Worm (Caenorhabditis elegans) whole organism, L3 larva: ENCODE measurements around the gene F26D2.3.

Source experiments
- R02D3.7 ChIP-seq: fragments of 150-350 bp; optimal IDR thresholded peaks from 2 replicates; lab custom pipeline; 2014; ENCODE audit warnings: missing biosample characterization, missing genetic modification characterization
- ZK546.5 ChIP-seq: sonication (generic microtip); optimal IDR thresholded peaks from 2 replicates; lab custom pipeline; 2017; ENCODE audit warnings: missing biosample characterization, missing genetic modification characterization
- aly-2 ChIP-seq: fragments of 150-350 bp; optimal IDR thresholded peaks from 2 replicates; lab custom pipeline; 2014; ENCODE audit warnings: missing biosample characterization, missing genetic modification characterization
- ceh-16 ChIP-seq: sonication (generic microtip); optimal IDR thresholded peaks from 2 replicates; lab custom pipeline; 2017; ENCODE audit warnings: missing biosample characterization, missing genetic modification characterization
- ceh-9 ChIP-seq: sonication (generic microtip); optimal IDR thresholded peaks from 2 replicates; lab custom pipeline; 2018; ENCODE audit warnings: missing biosample characterization, missing genetic modification characterization
- daf-12 ChIP-seq: fragments of 150-350 bp; optimal IDR thresholded peaks from 2 replicates; lab custom pipeline; 2014; ENCODE audit warnings: missing biosample characterization, missing genetic modification reagents, missing genetic modification characterization
- egl-27 ChIP-seq: sonication (generic microtip); optimal IDR thresholded peaks from 4 replicates; lab custom pipeline; 2017; ENCODE audit warnings: missing biosample characterization, missing genetic modification reagents, missing genetic modification characterization
- egl-5 ChIP-seq: fragments of 150-350 bp; optimal IDR thresholded peaks from 2 replicates; lab custom pipeline; 2017; ENCODE audit warnings: missing biosample characterization, missing genetic modification reagents, missing genetic modification characterization, inconsistent platforms
- elt-2 ChIP-seq: sonication (generic microtip); optimal IDR thresholded peaks from 2 replicates; lab custom pipeline; 2016; ENCODE audit warnings: missing genetic modification reagents, mild to moderate bottlenecking, missing genetic modification characterization, missing compliant biosample characterization
- eor-1 ChIP-seq, 2 experiments: fragments of 150-350 bp; optimal IDR thresholded peaks; 2 replicates each; lab custom pipeline; 2014 to 2018; ENCODE audit warnings: missing biosample characterization in 2 of 2, missing genetic modification characterization in 2 of 2
- fkh-10 ChIP-seq: sonication (generic microtip); optimal IDR thresholded peaks from 2 replicates; lab custom pipeline; 2017; ENCODE audit warnings: missing biosample characterization, missing genetic modification reagents, missing genetic modification characterization
- fkh-2 ChIP-seq: fragments of 150-350 bp; optimal IDR thresholded peaks from 2 replicates; lab custom pipeline; 2014; ENCODE audit warnings: missing biosample characterization, missing genetic modification reagents, missing genetic modification characterization
- fos-1 ChIP-seq: fragments of 150-350 bp; optimal IDR thresholded peaks from 2 replicates; lab custom pipeline; 2014; ENCODE audit warnings: missing biosample characterization, missing genetic modification characterization
- hmg-11 ChIP-seq: sonication (generic microtip); optimal IDR thresholded peaks from 2 replicates; lab custom pipeline; 2016; ENCODE audit warnings: missing genetic modification characterization, missing compliant biosample characterization
- lin-15B ChIP-seq: fragments of 150-350 bp; optimal IDR thresholded peaks from 2 replicates; lab custom pipeline; 2014; ENCODE audit warnings: missing biosample characterization, missing genetic modification characterization
- lin-39 ChIP-seq: fragments of 150-350 bp; optimal IDR thresholded peaks from 2 replicates; lab custom pipeline; 2018; ENCODE audit warnings: missing biosample characterization, missing genetic modification reagents, missing genetic modification characterization
- lsy-12 ChIP-seq: sonication (generic microtip); optimal IDR thresholded peaks from 2 replicates; lab custom pipeline; 2016; ENCODE audit warnings: mild to moderate bottlenecking, missing genetic modification characterization, missing compliant biosample characterization
- mdl-1 ChIP-seq: fragments of 150-350 bp; optimal IDR thresholded peaks from 2 replicates; lab custom pipeline; 2014; ENCODE audit warnings: missing biosample characterization, missing genetic modification characterization
- nfya-1 ChIP-seq: sonication (generic microtip); optimal IDR thresholded peaks from 2 replicates; lab custom pipeline; 2017; ENCODE audit warnings: missing genetic modification characterization, mild to moderate bottlenecking, missing compliant biosample characterization, antibody characterized with exemption, moderate library complexity; ENCODE audit not compliant: insufficient read depth
- nhr-11 ChIP-seq: fragments of 150-350 bp; optimal IDR thresholded peaks from 2 replicates; lab custom pipeline; 2014; ENCODE audit warnings: missing biosample characterization, missing genetic modification characterization
- nhr-12 ChIP-seq: fragments of 150-350 bp; optimal IDR thresholded peaks from 2 replicates; lab custom pipeline; 2014; ENCODE audit warnings: missing biosample characterization, missing genetic modification characterization
- nhr-28 ChIP-seq: fragments of 150-350 bp; optimal IDR thresholded peaks from 2 replicates; lab custom pipeline; 2014; ENCODE audit warnings: missing biosample characterization, missing genetic modification characterization
- nhr-43 ChIP-seq: sonication (generic microtip); optimal IDR thresholded peaks from 2 replicates; lab custom pipeline; 2016; ENCODE audit warnings: mild to moderate bottlenecking, missing genetic modification characterization, missing compliant biosample characterization; ENCODE audit not compliant: poor library complexity, severe bottlenecking
- nhr-67 ChIP-seq: fragments of 150-350 bp; optimal IDR thresholded peaks from 2 replicates; lab custom pipeline; 2014; ENCODE audit warnings: missing biosample characterization, missing genetic modification characterization
- nhr-77 ChIP-seq: fragments of 150-350 bp; optimal IDR thresholded peaks from 2 replicates; lab custom pipeline; 2014; ENCODE audit warnings: missing biosample characterization, missing genetic modification characterization
- pha-4 ChIP-seq: fragments of 150-350 bp; optimal IDR thresholded peaks from 2 replicates; lab custom pipeline; 2014; ENCODE audit warnings: missing biosample characterization, missing genetic modification reagents, missing genetic modification characterization
- pqm-1 ChIP-seq: fragments of 150-350 bp; optimal IDR thresholded peaks from 2 replicates; lab custom pipeline; 2017; ENCODE audit warnings: missing biosample characterization, missing genetic modification characterization, inconsistent platforms
- skn-1 ChIP-seq: fragments of 150-350 bp; optimal IDR thresholded peaks from 2 replicates; lab custom pipeline; 2014; ENCODE audit warnings: missing biosample characterization, missing genetic modification characterization
- tbx-2 ChIP-seq: sonication (generic microtip); optimal IDR thresholded peaks from 2 replicates; lab custom pipeline; 2016; ENCODE audit warnings: mild to moderate bottlenecking, missing genetic modification characterization, missing compliant biosample characterization
- unc-39 ChIP-seq: sonication (generic microtip); optimal IDR thresholded peaks from 4 replicates; lab custom pipeline; 2017; ENCODE audit warnings: missing biosample characterization, missing genetic modification characterization
- unc-62 ChIP-seq: fragments of 150-350 bp; sonication (generic microtip); optimal IDR thresholded peaks from 4 replicates; lab custom pipeline; 2014; ENCODE audit warnings: missing biosample characterization, missing genetic modification reagents, missing genetic modification characterization
- zag-1 ChIP-seq: fragments of 150-350 bp; optimal IDR thresholded peaks from 2 replicates; lab custom pipeline; 2014; ENCODE audit warnings: missing biosample characterization, missing genetic modification characterization
- ztf-11 ChIP-seq: fragments of 150-350 bp; optimal IDR thresholded peaks from 2 replicates; lab custom pipeline; 2014; ENCODE audit warnings: missing biosample characterization, missing genetic modification characterization
- ztf-4 ChIP-seq: fragments of 150-350 bp; optimal IDR thresholded peaks from 2 replicates; lab custom pipeline; 2014; ENCODE audit warnings: missing biosample characterization, missing genetic modification characterization

Gene F26D2.3

DNA sequence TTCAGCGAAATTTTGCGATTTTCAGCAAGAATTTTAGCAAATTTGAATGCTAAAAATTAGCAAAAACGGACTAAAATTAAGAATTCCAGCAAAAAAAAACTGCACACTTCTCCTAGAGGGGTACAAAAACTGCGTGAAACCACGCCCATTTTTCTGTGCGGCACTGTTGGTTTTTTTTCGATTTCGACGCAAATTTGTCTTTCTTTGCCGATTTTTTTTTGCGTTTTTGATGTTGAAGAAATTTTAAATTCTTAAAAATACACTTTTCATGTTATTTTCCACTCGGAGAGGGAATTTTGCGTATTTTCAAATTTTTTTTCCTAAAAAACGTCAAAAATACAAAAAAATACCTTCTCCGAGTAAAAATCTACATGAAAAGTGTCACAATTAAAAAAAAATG, 3.8 kb upstream of the F26D2.3 start, which contains the start of gene syp-1:
Gene syp-1 (plus strand): TSS at position 301 of the 400 bp plus-strand sequence.
- TF ChIP-seq ZK546.5 (tag; lab: Kevin White, UChicago) (no peak), ztf-11 (tag; lab: Kevin White, UChicago) (no peak), nhr-77 (tag; lab: Kevin White, UChicago) (no peak), nhr-11 (tag; lab: Kevin White, UChicago) (no peak), ceh-16 (no peak), tbx-2 (no peak), egl-5 (tag; lab: Kevin White, UChicago) (no peak), ztf-4 (tag; lab: Kevin White, UChicago) (no peak), zag-1 (no peak), lin-15B (tag; lab: Kevin White, UChicago) (no peak), daf-12 (tag; lab: Kevin White, UChicago) (no peak), pqm-1 (tag; lab: Kevin White, UChicago) (no peak), nhr-28 (tag; lab: Kevin White, UChicago) (no peak), ceh-9 (tag; lab: Kevin White, UChicago) (no peak), fos-1 (tag; lab: Kevin White, UChicago) (no peak), nhr-43 (no peak), fkh-10 (GFP tag; lab: Kevin White, UChicago) (no peak), nhr-12 (tag; lab: Kevin White, UChicago) (no peak), lsy-12 (tag; lab: Kevin White, UChicago) (no peak)

DNA sequence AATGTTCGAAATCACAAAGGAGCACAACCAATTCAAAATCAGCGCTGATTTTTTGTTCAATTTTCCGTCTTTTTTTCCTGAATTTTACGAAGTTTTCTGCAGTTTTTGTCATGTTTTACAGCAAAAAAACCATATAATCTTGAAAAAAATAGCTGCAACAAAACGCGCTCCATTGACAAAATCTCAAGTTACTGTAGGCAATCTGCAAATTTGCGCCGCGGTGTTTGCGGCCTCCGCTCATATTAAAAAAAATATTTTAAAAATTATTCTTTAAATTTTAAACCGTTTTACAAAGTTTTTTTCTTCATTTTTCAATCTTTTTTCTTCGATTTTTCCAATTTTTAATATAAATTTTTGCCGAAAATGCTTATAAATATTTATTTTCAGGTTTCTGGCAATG, 2.4 kb upstream of the F26D2.3 start:
- TF ChIP-seq fkh-10 (GFP tag; lab: Kevin White, UChicago) (no peak), lin-15B (tag; lab: Kevin White, UChicago) (no peak), R02D3.7 (tag; lab: Kevin White, UChicago) (no peak), aly-2 (tag; lab: Kevin White, UChicago) (no peak), egl-5 (tag; lab: Kevin White, UChicago) (no peak), ceh-16 (no peak), fos-1 (tag; lab: Kevin White, UChicago) (no peak), unc-62 (GFP tag; lab: Kevin White, UChicago) (no peak), pha-4 (tag; lab: Kevin White, UChicago) (no peak), nhr-67 (tag; lab: Kevin White, UChicago) (no peak), fkh-2 (no peak), eor-1 (tag; optimal IDR thresholded peaks at IDR 0.05; lab: Kevin White, UChicago) (no peak)

DNA sequence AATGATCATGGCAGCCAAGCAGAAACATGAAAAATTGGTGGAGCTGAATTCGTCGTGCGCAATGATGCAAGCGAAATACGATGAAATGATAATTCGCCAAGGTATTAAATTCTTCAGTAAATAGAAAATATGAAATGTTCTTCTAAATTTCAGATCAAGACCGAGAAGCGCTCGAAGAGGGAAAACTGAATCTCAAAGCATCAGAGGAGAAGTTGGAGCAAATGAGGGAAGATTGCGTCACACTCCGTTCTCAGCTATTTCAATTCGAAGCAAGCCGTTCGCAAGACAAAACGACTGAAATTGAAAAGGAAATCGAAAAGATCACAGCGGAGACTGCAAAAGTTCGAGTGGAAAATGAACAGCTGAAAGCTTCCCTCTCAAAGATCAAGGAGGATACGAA, 1.4 kb upstream of the F26D2.3 start:
- TF ChIP-seq egl-27 (tag; lab: Kevin White, UChicago) (no peak), elt-2 (tag; lab: Kevin White, UChicago) (no peak), mdl-1 (no peak), nhr-77 (tag; lab: Kevin White, UChicago) (no peak), unc-39 (no peak), aly-2 (tag; lab: Kevin White, UChicago) (no peak), lin-39 (no peak), fkh-10 (GFP tag; lab: Kevin White, UChicago) (no peak), pha-4 (tag; lab: Kevin White, UChicago) (no peak), nfya-1 (tag; lab: Kevin White, UChicago) (no peak), egl-5 (tag; lab: Kevin White, UChicago) (no peak)

DNA sequence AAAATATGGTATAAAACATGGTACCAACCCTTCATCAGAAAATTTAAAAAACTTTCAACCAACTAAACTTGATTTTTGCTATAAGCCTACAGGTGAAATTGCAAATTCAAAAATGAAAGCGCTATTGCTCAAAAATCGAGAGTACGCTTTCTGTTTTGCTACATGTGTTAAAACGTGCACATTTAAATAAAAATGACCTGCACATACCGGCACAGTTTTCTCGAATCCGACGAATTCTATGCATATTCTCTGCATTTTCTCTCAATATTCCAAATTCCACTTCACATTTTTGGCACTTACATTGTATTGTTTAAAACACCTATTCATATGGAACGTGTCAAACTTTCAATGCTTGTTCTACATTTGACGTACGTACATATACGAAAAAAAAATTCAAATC, 2.8 kb downstream of the F26D2.3 start, which contains the start of gene srh-145:
Gene srh-145 (plus strand): TSS at position 193 of the 400 bp plus-strand sequence.
- TF ChIP-seq lin-39 = no peak
- no peak for TF ChIP-seq skn-1 (tag; lab: Kevin White, UChicago)
- no peak for TF ChIP-seq fkh-10 (GFP tag; lab: Kevin White, UChicago)
- TF ChIP-seq lsy-12 (tag; lab: Kevin White, UChicago) = no peak
- no peak for TF ChIP-seq ceh-9 (tag; lab: Kevin White, UChicago)
- no peak for TF ChIP-seq hmg-11 (tag; lab: Kevin White, UChicago)
- no peak for TF ChIP-seq zag-1
- TF ChIP-seq pqm-1 (tag; lab: Kevin White, UChicago) = no peak
- TF ChIP-seq nhr-12 (tag; lab: Kevin White, UChicago) = no peak
- no peak for TF ChIP-seq ZK546.5 (tag; lab: Kevin White, UChicago)
- TF ChIP-seq nhr-67 (tag; lab: Kevin White, UChicago) = no peak
- TF ChIP-seq aly-2 (tag; lab: Kevin White, UChicago) = no peak
- no peak for TF ChIP-seq ceh-16
